Fruit fly (Drosophila melanogaster) whole organism, wandering third instar larva: Measurements from ENCODE around the gene nur.

Experiments used
- Myc ChIP-seq: fragments of >200 bp; optimal IDR thresholded peaks from 2 replicates; lab custom pipeline; 2017
- dsf ChIP-seq: sonication (Bioruptor generic); optimal IDR thresholded peaks from 2 replicates; lab custom pipeline; 2016; ENCODE audit warnings: missing biosample characterization, missing genetic modification characterization, borderline replicate concordance
- fru ChIP-seq: fragments of 200-800 bp; sonication (Bioruptor generic); optimal IDR thresholded peaks from 3 replicates; lab custom pipeline; 2016; ENCODE audit warnings: missing biosample characterization, mild to moderate bottlenecking, missing genetic modification characterization
- h ChIP-seq: fragments of 200-800 bp; sonication (Bioruptor generic); optimal IDR thresholded peaks from 3 replicates; lab custom pipeline; 2016; ENCODE audit warnings: missing biosample characterization, mild to moderate bottlenecking, missing genetic modification characterization
- pan ChIP-seq: fragments of >200 bp; optimal IDR thresholded peaks from 2 replicates; lab custom pipeline; 2017
- psq ChIP-seq: fragments of 200-800 bp; sonication (Bioruptor generic); optimal IDR thresholded peaks from 3 replicates; lab custom pipeline; 2017; ENCODE audit warnings: missing biosample characterization, mild to moderate bottlenecking, missing genetic modification characterization, moderate library complexity
- usp ChIP-seq: fragments of >200 bp; optimal IDR thresholded peaks from 2 replicates; lab custom pipeline; 2017; ENCODE audit warnings: missing biosample characterization, missing genetic modification characterization
- woc ChIP-seq: sonication (Bioruptor generic); optimal IDR thresholded peaks from 2 replicates; lab custom pipeline; 2016; ENCODE audit warnings: missing biosample characterization, mild to moderate bottlenecking, missing genetic modification characterization

DNA sequence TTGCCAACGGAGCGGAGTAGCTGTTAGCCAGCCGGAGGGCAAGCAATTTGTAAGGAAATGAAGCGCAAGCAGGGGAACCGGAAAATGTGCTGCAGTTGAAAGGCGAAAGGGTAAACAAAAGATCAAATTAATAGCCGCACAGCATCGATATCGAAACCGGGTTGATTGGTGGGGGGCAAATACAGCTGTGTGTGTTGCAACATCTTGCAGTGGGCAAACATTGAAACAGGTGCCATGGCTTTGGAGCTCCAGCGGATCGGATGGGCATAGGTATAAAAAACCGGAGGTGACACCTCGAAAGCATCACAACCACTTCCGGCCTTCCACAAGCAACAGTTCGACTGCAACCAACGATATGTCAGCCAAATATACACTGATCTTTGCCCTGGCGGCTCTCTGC is at the start of gene nur:
- no peak for TF ChIP-seq pan (lab: Kevin White, UChicago)
- no peak for TF ChIP-seq h (GFP tag; lab: Kevin White, UChicago)
- no peak for TF ChIP-seq psq (GFP tag; lab: Kevin White, UChicago)
- no peak for TF ChIP-seq Myc (lab: Kevin White, UChicago)
- TF ChIP-seq usp (GFP tag; lab: Kevin White, UChicago) = no peak
- TF ChIP-seq woc (GFP tag; lab: Kevin White, UChicago) = no peak
- TF ChIP-seq dsf (GFP tag; lab: Kevin White, UChicago) = no peak
- no peak for TF ChIP-seq fru (GFP tag; lab: Kevin White, UChicago)
